Fruit fly (Drosophila melanogaster) whole organism, embryonic: ENCODE measurements around the gene CG32102.

ENCODE experiments used
- Ada2b ChIP-seq: fragments of 200-800 bp; sonication (Bioruptor generic); IDR thresholded peaks from 2 replicates; pipeline ENCODE4 v1.3.6; 2022; ENCODE audit warnings: missing biosample characterization, missing genetic modification characterization
- CG10274 ChIP-seq: fragments of 200-800 bp; sonication (Bioruptor generic); optimal IDR thresholded peaks from 3 replicates; lab custom pipeline; 2017; ENCODE audit warnings: missing biosample characterization, mild to moderate bottlenecking, missing genetic modification characterization
- CG10321 ChIP-seq: fragments of 200-800 bp; sonication (Bioruptor generic); IDR thresholded peaks from 2 replicates; pipeline ENCODE4 v1.3.6; 2022; ENCODE audit warnings: missing biosample characterization, missing genetic modification characterization
- CG10543 ChIP-seq: fragments of 200-800 bp; sonication (Bioruptor generic); optimal IDR thresholded peaks from 3 replicates; lab custom pipeline; 2017; ENCODE audit warnings: missing biosample characterization, mild to moderate bottlenecking, missing genetic modification characterization, moderate library complexity
- CG10979 ChIP-seq: fragments of 200-800 bp; sonication (Bioruptor generic); optimal IDR thresholded peaks from 2 replicates; lab custom pipeline; 2018; ENCODE audit warnings: missing biosample characterization, mild to moderate bottlenecking, missing genetic modification characterization, moderate library complexity
- CG11456 ChIP-seq: fragments of 200-800 bp; sonication (Bioruptor generic); IDR thresholded peaks from 3 replicates; pipeline ENCODE4 v1.3.6; 2022; ENCODE audit warnings: missing biosample characterization, missing genetic modification characterization
- CG15011 ChIP-seq: fragments of 200-800 bp; sonication (Bioruptor generic); optimal IDR thresholded peaks from 3 replicates; lab custom pipeline; 2018; ENCODE audit warnings: missing biosample characterization, mild to moderate bottlenecking, missing genetic modification characterization
- CG1602 ChIP-seq: fragments of 200-800 bp; sonication (Bioruptor generic); optimal IDR thresholded peaks from 3 replicates; lab custom pipeline; 2016; ENCODE audit warnings: missing biosample characterization, missing genetic modification characterization
- CG16813 ChIP-seq: fragments of 200-800 bp; sonication (Bioruptor generic); IDR thresholded peaks from 3 replicates; pipeline ENCODE4 v1.3.6; 2022; ENCODE audit warnings: missing biosample characterization, missing genetic modification characterization; ENCODE audit not compliant: partially characterized antibody
- CG17328 ChIP-seq: fragments of 200-800 bp; sonication (Bioruptor generic); IDR thresholded peaks from 2 replicates; pipeline ENCODE4 v1.3.6; 2022; ENCODE audit warnings: missing biosample characterization, missing genetic modification characterization
- CG17912 ChIP-seq: fragments of 200-800 bp; sonication (Bioruptor generic); optimal IDR thresholded peaks from 2 replicates; lab custom pipeline; 2018; ENCODE audit warnings: missing biosample characterization, mild to moderate bottlenecking, missing genetic modification characterization
- CG1832 ChIP-seq: fragments of 200-800 bp; sonication (Bioruptor generic); optimal IDR thresholded peaks from 2 replicates; lab custom pipeline; 2017; ENCODE audit warnings: missing biosample characterization, mild to moderate bottlenecking, missing genetic modification characterization, inconsistent platforms
- CG34224 ChIP-seq: fragments of 200-800 bp; sonication (Bioruptor generic); IDR thresholded peaks from 3 replicates; pipeline ENCODE4 v1.3.6; 2022; ENCODE audit warnings: missing biosample characterization, missing genetic modification characterization; ENCODE audit not compliant: partially characterized antibody
- CG3838 ChIP-seq: fragments of 200-800 bp; sonication (Bioruptor generic); optimal IDR thresholded peaks from 3 replicates; lab custom pipeline; 2016; ENCODE audit warnings: missing biosample characterization, missing genetic modification characterization
- CG4424 ChIP-seq: fragments of 200-800 bp; sonication (Bioruptor generic); optimal IDR thresholded peaks from 3 replicates; lab custom pipeline; 2016; ENCODE audit warnings: missing biosample characterization, missing genetic modification characterization
- CG4730 ChIP-seq: fragments of 200-800 bp; sonication (Bioruptor generic); IDR thresholded peaks from 2 replicates; pipeline ENCODE4 v1.3.6; 2022; ENCODE audit warnings: missing biosample characterization, missing genetic modification characterization
- CG5245 ChIP-seq: fragments of 200-800 bp; sonication (Bioruptor generic); optimal IDR thresholded peaks from 3 replicates; lab custom pipeline; 2016; ENCODE audit warnings: missing biosample characterization, missing genetic modification characterization
- CG7963 ChIP-seq: fragments of 200-800 bp; sonication (Bioruptor generic); IDR thresholded peaks from 3 replicates; pipeline ENCODE4 v1.3.6; 2022; ENCODE audit warnings: missing biosample characterization, missing genetic modification characterization; ENCODE audit not compliant: partially characterized antibody
- CG8944 ChIP-seq: fragments of 200-800 bp; sonication (Bioruptor generic); optimal IDR thresholded peaks from 3 replicates; lab custom pipeline; 2016; ENCODE audit warnings: missing biosample characterization, missing genetic modification characterization
- CoRest ChIP-seq: fragments of 200-800 bp; sonication (Bioruptor generic); optimal IDR thresholded peaks from 3 replicates; lab custom pipeline; 2018; ENCODE audit warnings: missing biosample characterization, mild to moderate bottlenecking, missing genetic modification characterization, moderate library complexity
- D ChIP-seq, 2 experiments: fragments of 200-800 bp in 1 of 2; fragments of >200 bp in 1 of 2; sonication (Bioruptor generic) in 1 of 2; optimal IDR thresholded peaks; 2 replicates in 1 of 2; 3 replicates in 1 of 2; lab custom pipeline; 2017; ENCODE audit warnings: mild to moderate bottlenecking in 1 of 2, missing biosample characterization in 1 of 2, missing genetic modification characterization in 1 of 2, missing genetic modification reagents in 1 of 2
- Hr78 ChIP-seq, 2 experiments: fragments of 200-800 bp in 1 of 2; fragments of >200 bp in 1 of 2; sonication (Bioruptor generic) in 1 of 2; optimal IDR thresholded peaks; 2 replicates each; lab custom pipeline; 2017 to 2019; ENCODE audit warnings: missing biosample characterization in 2 of 2, missing genetic modification characterization in 2 of 2, mild to moderate bottlenecking in 1 of 2, moderate library complexity in 1 of 2
- MTF-1 ChIP-seq: fragments of 200-800 bp; sonication (Bioruptor generic); optimal IDR thresholded peaks from 2 replicates; lab custom pipeline; 2018; ENCODE audit warnings: missing biosample characterization, mild to moderate bottlenecking, missing genetic modification characterization, borderline replicate concordance
- Mad ChIP-seq: fragments of 200-800 bp; sonication (Bioruptor generic); optimal IDR thresholded peaks from 2 replicates; lab custom pipeline; 2016; ENCODE audit warnings: missing biosample characterization, missing genetic modification characterization
- Myb ChIP-seq: fragments of 200-800 bp; sonication (Bioruptor generic); optimal IDR thresholded peaks from 2 replicates; lab custom pipeline; 2016; ENCODE audit warnings: missing biosample characterization, missing genetic modification characterization
- Nf-YB ChIP-seq: fragments of 200-800 bp; sonication (Bioruptor generic); optimal IDR thresholded peaks from 3 replicates; lab custom pipeline; 2019; ENCODE audit warnings: missing biosample characterization, mild to moderate bottlenecking, missing genetic modification characterization, moderate library complexity
- Spps ChIP-seq: fragments of 200-800 bp; sonication (Bioruptor generic); optimal IDR thresholded peaks from 2 replicates; lab custom pipeline; 2018; ENCODE audit warnings: missing biosample characterization, mild to moderate bottlenecking, missing genetic modification characterization
- Xrp1 ChIP-seq: fragments of 200-800 bp; sonication (Bioruptor generic); IDR thresholded peaks from 2 replicates; pipeline ENCODE4 v1.3.6; 2022; ENCODE audit warnings: missing biosample characterization, missing genetic modification characterization
- ato ChIP-seq: fragments of 200-800 bp; sonication (Bioruptor generic); IDR thresholded peaks from 2 replicates; pipeline ENCODE4 v1.3.6; 2022; ENCODE audit warnings: missing biosample characterization, missing genetic modification characterization; ENCODE audit not compliant: partially characterized antibody
- az2 ChIP-seq: fragments of 200-800 bp; sonication (Bioruptor generic); optimal IDR thresholded peaks from 3 replicates; lab custom pipeline; 2016; ENCODE audit warnings: missing biosample characterization, missing genetic modification characterization
- bbx ChIP-seq: fragments of 200-800 bp; sonication (Bioruptor generic); IDR thresholded peaks from 2 replicates; pipeline ENCODE4 v1.3.6; 2022; ENCODE audit warnings: missing biosample characterization, missing genetic modification characterization; ENCODE audit not compliant: partially characterized antibody
- cas ChIP-seq: fragments of 200-800 bp; sonication (Bioruptor generic); IDR thresholded peaks from 2 replicates; pipeline ENCODE4 v1.3.6; 2022; ENCODE audit warnings: missing biosample characterization, missing genetic modification characterization
- crp ChIP-seq, 2 experiments: fragments of 200-800 bp; sonication (Bioruptor generic); optimal IDR thresholded peaks; 2 replicates in 1 of 2; 3 replicates in 1 of 2; lab custom pipeline; 2017; ENCODE audit warnings: missing biosample characterization in 2 of 2, missing genetic modification characterization in 2 of 2, mild to moderate bottlenecking in 1 of 2, moderate library complexity in 1 of 2
- grau ChIP-seq: fragments of 200-800 bp; optimal IDR thresholded peaks from 3 replicates; lab custom pipeline; 2019; ENCODE audit warnings: missing biosample characterization, mild to moderate bottlenecking, missing genetic modification characterization, moderate library complexity
- grn ChIP-seq: fragments of 200-800 bp; sonication (Bioruptor generic); optimal IDR thresholded peaks from 3 replicates; lab custom pipeline; 2017; ENCODE audit warnings: missing biosample characterization, missing genetic modification characterization
- gsb ChIP-seq: fragments of 200-800 bp; sonication (Bioruptor generic); IDR thresholded peaks from 2 replicates; pipeline ENCODE4 v1.3.6; 2022; ENCODE audit warnings: missing biosample characterization, missing genetic modification characterization
- kni ChIP-seq: fragments of 200-800 bp; sonication (Bioruptor generic); optimal IDR thresholded peaks from 3 replicates; lab custom pipeline; 2017; ENCODE audit warnings: mild to moderate bottlenecking, missing biosample characterization, missing genetic modification reagents, missing genetic modification characterization
- knrl ChIP-seq: fragments of 200-800 bp; sonication (Bioruptor generic); IDR thresholded peaks from 3 replicates; pipeline ENCODE4 v1.3.6; 2022; ENCODE audit warnings: missing biosample characterization, missing genetic modification characterization; ENCODE audit not compliant: partially characterized antibody
- lbe ChIP-seq: fragments of 200-800 bp; sonication (Bioruptor generic); optimal IDR thresholded peaks from 2 replicates; lab custom pipeline; 2016; ENCODE audit warnings: missing biosample characterization, mild to moderate bottlenecking, missing genetic modification characterization
- lov ChIP-seq, 2 experiments: fragments of 200-800 bp in 1 of 2; fragments of >200 bp in 1 of 2; sonication (Bioruptor generic) in 1 of 2; IDR thresholded peaks in 1 of 2; optimal IDR thresholded peaks in 1 of 2; 2 replicates in 1 of 2; 3 replicates in 1 of 2; pipeline versions ENCODE4 v1.3.6 to Lab custom; 2017 to 2022; ENCODE audit warnings: missing biosample characterization in 1 of 2, missing genetic modification characterization in 1 of 2
- onecut ChIP-seq: fragments of 200-800 bp; sonication (Bioruptor generic); IDR thresholded peaks from 2 replicates; pipeline ENCODE4 v1.3.6; 2022; ENCODE audit warnings: missing biosample characterization, missing genetic modification characterization
- peb ChIP-seq: fragments of 200-800 bp; sonication (Bioruptor generic); IDR thresholded peaks from 2 replicates; pipeline ENCODE4 v1.3.6; 2022; ENCODE audit warnings: missing biosample characterization, missing genetic modification characterization
- phol ChIP-seq: fragments of 200-800 bp; sonication (Bioruptor generic); optimal IDR thresholded peaks from 3 replicates; lab custom pipeline; 2018; ENCODE audit warnings: missing biosample characterization, mild to moderate bottlenecking, missing genetic modification characterization, moderate library complexity
- pum ChIP-seq: fragments of 200-800 bp; sonication (Bioruptor generic); optimal IDR thresholded peaks from 2 replicates; lab custom pipeline; 2016; ENCODE audit warnings: missing biosample characterization, missing genetic modification characterization
- repo ChIP-seq: fragments of 200-800 bp; sonication (Bioruptor generic); optimal IDR thresholded peaks from 2 replicates; lab custom pipeline; 2016; ENCODE audit warnings: missing biosample characterization, missing genetic modification characterization
- sob ChIP-seq: fragments of 200-800 bp; sonication (Bioruptor generic); IDR thresholded peaks from 2 replicates; pipeline ENCODE4 v1.3.6; 2022; ENCODE audit warnings: missing biosample characterization, missing genetic modification characterization
- tna ChIP-seq: fragments of 200-800 bp; sonication (Bioruptor generic); IDR thresholded peaks from 2 replicates; pipeline ENCODE4 v1.3.6; 2022; ENCODE audit warnings: missing biosample characterization, missing genetic modification characterization; ENCODE audit not compliant: partially characterized antibody
- vnd ChIP-seq: fragments of 200-800 bp; sonication (Bioruptor generic); IDR thresholded peaks from 3 replicates; pipeline ENCODE4 v1.3.6; 2022; ENCODE audit warnings: missing biosample characterization, missing genetic modification characterization; ENCODE audit not compliant: partially characterized antibody
- yki ChIP-seq: fragments of >200 bp; optimal IDR thresholded peaks from 3 replicates; lab custom pipeline; 2018

CG32102 gene

dm6 chr3L:12471471-12471978, 1.9 kb upstream of the CG32102 start, which contains the start of gene CG10616 (continued):
- no peak for TF ChIP-seq CG10321 (GFP tag; lab: Robert Waterston, UW)
- no peak for TF ChIP-seq D (optimal IDR thresholded peaks at IDR 0.05; lab: Kevin White, UChicago)
- no peak for TF ChIP-seq D (GFP tag; optimal IDR thresholded peaks at IDR 0.05; lab: Kevin White, UChicago)
- TF ChIP-seq CG4424: no peak
- no peak for TF ChIP-seq gsb (GFP tag; lab: Robert Waterston, UW)
- no peak for TF ChIP-seq kni
- TF ChIP-seq CG8944 (GFP tag; lab: Kevin White, UChicago): no peak
- peak; percentile 94 for TF ChIP-seq knrl (GFP tag; lab: Robert Waterston, UW)
- TF ChIP-seq ato (GFP tag; lab: Robert Waterston, UW): peak; percentile 66
- no peak for TF ChIP-seq grn (GFP tag; lab: Kevin White, UChicago)
- no peak for TF ChIP-seq grau (tag; lab: Kevin White, UChicago)
- TF ChIP-seq CG1832 (GFP tag; lab: Kevin White, UChicago): no peak
- no peak for TF ChIP-seq cas
- no peak for TF ChIP-seq lov (optimal IDR thresholded peaks at IDR 0.05; lab: Kevin White, UChicago)
- TF ChIP-seq lov (GFP tag; IDR thresholded peaks at IDR 0.05; lab: Robert Waterston, UW): no peak
- no peak for TF ChIP-seq CG17912 (GFP tag; lab: Kevin White, UChicago)
- TF ChIP-seq sob (GFP tag; lab: Robert Waterston, UW): no peak
- peak; percentile 83; the same call in 1 of the 2 replicates for TF ChIP-seq bbx (GFP tag; lab: Robert Waterston, UW)
- TF ChIP-seq lbe (GFP tag; lab: Kevin White, UChicago): no peak
- TF ChIP-seq pum (GFP tag; lab: Kevin White, UChicago): no peak
- no peak for TF ChIP-seq CG10274
- no peak for TF ChIP-seq MTF-1 (GFP tag; lab: Kevin White, UChicago)
- no peak for TF ChIP-seq CG3838 (GFP tag; lab: Kevin White, UChicago)
- TF ChIP-seq CG15011: no peak
- TF ChIP-seq CG11456: no peak
- TF ChIP-seq CG16813: peak; percentile 95
- peak; percentile 71 for TF ChIP-seq tna (GFP tag; lab: Robert Waterston, UW)
- no peak for TF ChIP-seq Xrp1
- TF ChIP-seq Hr78 (GFP tag; optimal IDR thresholded peaks at IDR 0.05; lab: Kevin White, UChicago): no peak
- TF ChIP-seq Ada2b (GFP tag; lab: Robert Waterston, UW): no peak
- TF ChIP-seq CG17328: no peak
- TF ChIP-seq Myb (GFP tag; lab: Kevin White, UChicago): peak; percentile 96
- TF ChIP-seq yki (lab: Kevin White, UChicago): no peak
- TF ChIP-seq CG4730 (GFP tag; lab: Robert Waterston, UW): no peak
- TF ChIP-seq phol (tag; lab: Kevin White, UChicago): peak; percentile 45
- peak; percentile 86 for TF ChIP-seq CG7963 (GFP tag; lab: Robert Waterston, UW)
- peak; percentile 95 for TF ChIP-seq vnd (GFP tag; lab: Robert Waterston, UW)
- no peak for TF ChIP-seq CG10543 (GFP tag; lab: Kevin White, UChicago)
- peak; percentile 34 for TF ChIP-seq CoRest (tag; lab: Kevin White, UChicago)
- peak; percentile 86; the same call in 2 of the 3 replicates for TF ChIP-seq CG34224 (GFP tag; lab: Robert Waterston, UW)
- no peak for TF ChIP-seq Mad
- TF ChIP-seq az2 (GFP tag; lab: Kevin White, UChicago): no peak
- no peak for TF ChIP-seq repo (GFP tag; lab: Kevin White, UChicago)
- no peak for TF ChIP-seq CG1602 (GFP tag; lab: Kevin White, UChicago)
- TF ChIP-seq Nf-YB (GFP tag; lab: Kevin White, UChicago): no peak
- no peak for TF ChIP-seq crp (GFP tag; optimal IDR thresholded peaks at IDR 0.05; lab: Kevin White, UChicago)
- TF ChIP-seq Spps: no peak
- no peak for TF ChIP-seq CG10979 (tag; lab: Kevin White, UChicago)
- no peak for TF ChIP-seq onecut
- no peak for TF ChIP-seq CG5245 (GFP tag; lab: Kevin White, UChicago)
- TF ChIP-seq peb: no peak
